Worm (Caenorhabditis elegans) whole organism, young adult: ENCODE measurements around the gene C18G1.8.
A peak's percentile ranks its signal among the peaks of the same experiment; 100 is the strongest.

Experiments used
- F49E8.2 ChIP-seq: sonication (generic microtip); optimal IDR thresholded peaks from 3 replicates; lab custom pipeline; 2017; ENCODE audit warnings: missing genetic modification characterization, mild to moderate bottlenecking, missing compliant biosample characterization, antibody characterized with exemption, moderate library complexity; ENCODE audit not compliant: insufficient read depth
- F52B5.7 ChIP-seq: sonication (generic microtip); optimal IDR thresholded peaks from 2 replicates; lab custom pipeline; 2016; ENCODE audit warnings: mild to moderate bottlenecking, missing genetic modification characterization, missing compliant biosample characterization
- K12H6.12 ChIP-seq: fragments of 200-800 bp; sonication (Bioruptor generic); optimal IDR thresholded peaks from 2 replicates; lab custom pipeline; 2018; ENCODE audit warnings: mild to moderate bottlenecking, missing genetic modification characterization, missing compliant biosample characterization
- aptf-2 ChIP-seq: fragments of 200-800 bp; sonication (Bioruptor generic); conservative IDR thresholded peaks from 2 replicates; pipeline ENCODE4 v1.3.6; 2022; ENCODE audit warnings: missing genetic modification reagents, missing genetic modification characterization, missing compliant biosample characterization
- aptf-3 ChIP-seq: fragments of 200-800 bp; sonication (Bioruptor generic); IDR thresholded peaks from 2 replicates; pipeline ENCODE4 v1.3.6; 2022; ENCODE audit warnings: missing genetic modification characterization, missing compliant biosample characterization
- ceh-58 ChIP-seq: fragments of 200-800 bp; sonication (Bioruptor generic); IDR thresholded peaks from 2 replicates; pipeline ENCODE4 v1.3.6; 2022; ENCODE audit warnings: missing genetic modification characterization, missing compliant biosample characterization
- egl-44 ChIP-seq: fragments of 200-800 bp; sonication (Bioruptor generic); IDR thresholded peaks from 2 replicates; pipeline ENCODE4 v1.3.6; 2022; ENCODE audit warnings: missing genetic modification reagents, missing genetic modification characterization, missing compliant biosample characterization
- ets-4 ChIP-seq: fragments of 200-800 bp; sonication (Bioruptor generic); optimal IDR thresholded peaks from 2 replicates; lab custom pipeline; 2018; ENCODE audit warnings: mild to moderate bottlenecking, missing genetic modification characterization, missing compliant biosample characterization
- hlh-26 ChIP-seq: fragments of 200-800 bp; sonication (Bioruptor generic); conservative IDR thresholded peaks from 2 replicates; pipeline ENCODE4 v1.3.6; 2022; ENCODE audit warnings: missing genetic modification reagents, missing genetic modification characterization, missing compliant biosample characterization
- let-526 ChIP-seq: fragments of 200-800 bp; sonication (Bioruptor generic); IDR thresholded peaks from 2 replicates; pipeline ENCODE4 v1.3.6; 2022; ENCODE audit warnings: missing genetic modification reagents, missing genetic modification characterization, missing compliant biosample characterization
- lin-35 ChIP-seq, 3 experiments: fragments of 150-350 bp in 2 of 3; sonication (generic microtip) in 1 of 3; optimal IDR thresholded peaks; 2 replicates each; lab custom pipeline; 2014 to 2018; ENCODE audit warnings: missing biosample characterization in 3 of 3, missing genetic modification characterization in 3 of 3, missing genetic modification reagents in 3 of 3
- lin-54 ChIP-seq: fragments of 200-800 bp; sonication (Bioruptor generic); optimal IDR thresholded peaks from 2 replicates; lab custom pipeline; 2018; ENCODE audit warnings: mild to moderate bottlenecking, missing genetic modification characterization, missing compliant biosample characterization
- mes-4 ChIP-seq: sonication (generic microtip); optimal IDR thresholded peaks from 2 replicates; lab custom pipeline; 2016; ENCODE audit warnings: missing genotype, missing genetic modification characterization, missing compliant biosample characterization
- nhr-80 ChIP-seq: sonication (generic microtip); optimal IDR thresholded peaks from 2 replicates; lab custom pipeline; 2016; ENCODE audit warnings: missing genetic modification characterization, missing compliant biosample characterization
- sea-2 ChIP-seq: fragments of 200-800 bp; sonication (Bioruptor generic); IDR thresholded peaks from 2 replicates; pipeline ENCODE4 v1.3.6; 2022; ENCODE audit warnings: missing genetic modification characterization, missing compliant biosample characterization
- snpc-3.4 ChIP-seq: sonication (generic microtip); optimal IDR thresholded peaks from 2 replicates; lab custom pipeline; 2017; ENCODE audit warnings: missing genetic modification characterization, mild to moderate bottlenecking, missing compliant biosample characterization, antibody characterized with exemption, moderate library complexity, missing genotype, missing genetic modification reagents
- zfh-2 ChIP-seq: fragments of 200-800 bp; sonication (Bioruptor generic); conservative IDR thresholded peaks from 2 replicates; pipeline ENCODE4 v1.3.6; 2022; ENCODE audit warnings: missing genetic modification reagents, missing genetic modification characterization, missing compliant biosample characterization
- ztf-22 ChIP-seq: fragments of 200-800 bp; sonication (Bioruptor generic); optimal IDR thresholded peaks from 2 replicates; lab custom pipeline; 2018; ENCODE audit warnings: mild to moderate bottlenecking, missing genetic modification characterization, moderate library complexity, missing compliant biosample characterization
- ztf-26 ChIP-seq: sonication (generic microtip); optimal IDR thresholded peaks from 2 replicates; lab custom pipeline; 2017; ENCODE audit warnings: missing genetic modification characterization, missing compliant biosample characterization

The C18G1.8 gene

ce11 chrV:4724453-4724852, 41.9 kb downstream of the C18G1.8 start, which contains the start of gene F39G3.4:
F39G3.4 (plus strand) TSS chrV:4724753.
- TF ChIP-seq F49E8.2 (tag; lab: Kevin White, UChicago) (no peak), ztf-26 (no peak), ets-4 (GFP tag; lab: Kevin White, UChicago) (no peak), mes-4 (tag; lab: Kevin White, UChicago) (no peak), hlh-26 (no peak), lin-35 (GFP tag; optimal IDR thresholded peaks at IDR 0.05; lab: Kevin White, UChicago) (no peak), F52B5.7 (tag; lab: Kevin White, UChicago) (no peak)

- TF ChIP-seq ztf-22 (GFP tag; lab: Kevin White, UChicago), result no peak
- no peak for TF ChIP-seq let-526 (GFP tag; lab: Robert Waterston, UW)
- TF ChIP-seq K12H6.12, result no peak
- TF ChIP-seq lin-54, result no peak
- TF ChIP-seq aptf-3 (GFP tag; lab: Robert Waterston, UW), result no peak
- no peak for TF ChIP-seq egl-44
- no peak for TF ChIP-seq sea-2 (GFP tag; lab: Robert Waterston, UW)
- no peak for TF ChIP-seq snpc-3.4 (tag; lab: Kevin White, UChicago)
Observed at ce11 chrV:4722314-4722713, 44.1 kb downstream of the C18G1.8 start, which contains the start of gene F39G3.5. F39G3.5 (plus strand) TSS chrV:4722614.

- no peak for TF ChIP-seq aptf-2
- peak; percentile 72 for TF ChIP-seq nhr-80 (tag; lab: Kevin White, UChicago)
Observed at ce11 chrV:4720884-4721464, 45.4 kb downstream of the C18G1.8 start.

ce11 chrV:4719965-4720364, 46.4 kb downstream of the C18G1.8 start, which contains the start of gene prx-6:
prx-6 (minus strand) TSS chrV:4720093.
- TF ChIP-seq zfh-2 (no peak), nhr-80 (tag; lab: Kevin White, UChicago) (peak; percentile 39), ceh-58 (no peak)
